Fruit fly (Drosophila melanogaster) whole organism, wandering third instar larva: ENCODE results near the gene CG10140.

Source experiments
- Abd-B ChIP-seq: fragments of >200 bp; optimal IDR thresholded peaks from 2 replicates; lab custom pipeline; 2017; ENCODE audit warnings: missing biosample characterization, missing genetic modification characterization
- CG32264 ChIP-seq: fragments of 200-800 bp; sonication (Bioruptor generic); optimal IDR thresholded peaks from 2 replicates; lab custom pipeline; 2016; ENCODE audit warnings: missing biosample characterization, missing genetic modification characterization
- CG9705 ChIP-seq: fragments of 200-800 bp; sonication (Bioruptor generic); optimal IDR thresholded peaks from 2 replicates; lab custom pipeline; 2018; ENCODE audit warnings: missing biosample characterization, mild to moderate bottlenecking, missing genetic modification characterization
- CrebA ChIP-seq: fragments of 200-800 bp; sonication (Bioruptor generic); optimal IDR thresholded peaks from 2 replicates; lab custom pipeline; 2016; ENCODE audit warnings: missing biosample characterization, mild to moderate bottlenecking, missing genetic modification characterization, borderline replicate concordance
- Dfd ChIP-seq: fragments of >200 bp; optimal IDR thresholded peaks from 2 replicates; lab custom pipeline; 2017; ENCODE audit warnings: missing biosample characterization, missing genetic modification characterization
- Dif ChIP-seq: fragments of 200-275, 200-300 bp; sonication (Bioruptor generic); optimal IDR thresholded peaks from 2 replicates; lab custom pipeline; 2018; ENCODE audit warnings: missing biosample characterization, missing genetic modification characterization; ENCODE audit not compliant: partially characterized antibody
- GATAd ChIP-seq: sonication (Bioruptor generic); optimal IDR thresholded peaks from 2 replicates; lab custom pipeline; 2016; ENCODE audit warnings: missing biosample characterization, missing genetic modification characterization
- HLH106 ChIP-seq: fragments of 200-800 bp; optimal IDR thresholded peaks from 3 replicates; lab custom pipeline; 2019; ENCODE audit warnings: missing biosample characterization, mild to moderate bottlenecking, missing genetic modification characterization, moderate library complexity
- Hnf4 ChIP-seq: fragments of 200-800 bp; sonication (Bioruptor generic); optimal IDR thresholded peaks from 2 replicates; lab custom pipeline; 2016; ENCODE audit warnings: missing biosample characterization, mild to moderate bottlenecking, missing genetic modification characterization
- Hr78 ChIP-seq: fragments of >200 bp; optimal IDR thresholded peaks from 2 replicates; lab custom pipeline; 2017; ENCODE audit warnings: missing biosample characterization, missing genetic modification characterization
- Hr83 ChIP-seq: fragments of 200-300 bp; sonication (Bioruptor generic); optimal IDR thresholded peaks from 2 replicates; lab custom pipeline; 2016; ENCODE audit warnings: missing biosample characterization, mild to moderate bottlenecking, missing genetic modification characterization, moderate library complexity; ENCODE audit not compliant: poor library complexity, severe bottlenecking
- Jra ChIP-seq: sonication (Bioruptor generic); optimal IDR thresholded peaks from 2 replicates; lab custom pipeline; 2016; ENCODE audit warnings: missing biosample characterization, missing genetic modification characterization
- OdsH ChIP-seq: fragments of 200-800 bp; sonication (Bioruptor generic); optimal IDR thresholded peaks from 2 replicates; lab custom pipeline; 2016; ENCODE audit warnings: missing biosample characterization, mild to moderate bottlenecking, missing genetic modification characterization
- Rel ChIP-seq, 2 experiments: fragments of 200-800 bp; sonication (Bioruptor generic) in 1 of 2; optimal IDR thresholded peaks; 2 replicates in 1 of 2; 3 replicates in 1 of 2; lab custom pipeline; 2016 to 2019; ENCODE audit warnings: mild to moderate bottlenecking in 2 of 2, missing biosample characterization in 2 of 2, missing genetic modification characterization in 2 of 2, moderate library complexity in 1 of 2
- Sp1 ChIP-seq: fragments of 200-800 bp; sonication (Bioruptor generic); optimal IDR thresholded peaks from 3 replicates; lab custom pipeline; 2019; ENCODE audit warnings: missing biosample characterization, mild to moderate bottlenecking, missing genetic modification characterization, moderate library complexity
- Vsx2 ChIP-seq: fragments of 200-300, 225-300 bp; sonication (Bioruptor generic); optimal IDR thresholded peaks from 2 replicates; lab custom pipeline; 2018; ENCODE audit warnings: missing biosample characterization, missing genetic modification characterization; ENCODE audit not compliant: partially characterized antibody
- br ChIP-seq: fragments of 200-800 bp; sonication (Bioruptor generic); optimal IDR thresholded peaks from 2 replicates; lab custom pipeline; 2016; ENCODE audit warnings: missing biosample characterization, missing genetic modification characterization
- dl ChIP-seq, 2 experiments: fragments of 175-275, 200-275 bp in 1 of 2; fragments of 200-275 bp in 1 of 2; sonication (Bioruptor generic); optimal IDR thresholded peaks; lab custom pipeline; 2018; ENCODE audit warnings: mild to moderate bottlenecking in 2 of 2, missing biosample characterization in 2 of 2, missing genetic modification characterization in 2 of 2, moderate library complexity in 2 of 2; ENCODE audit not compliant: partially characterized antibody in 2 of 2, insufficient read depth in 1 of 2
- dmrt93B ChIP-seq: fragments of 200-800 bp; sonication (Bioruptor generic); optimal IDR thresholded peaks from 2 replicates; lab custom pipeline; 2018; ENCODE audit warnings: missing biosample characterization, mild to moderate bottlenecking, missing genetic modification characterization
- ey ChIP-seq: fragments of 200-800 bp; sonication (Bioruptor generic); optimal IDR thresholded peaks from 2 replicates; lab custom pipeline; 2016; ENCODE audit warnings: missing biosample characterization, missing genetic modification characterization
- foxo ChIP-seq, 2 experiments: fragments of 200-800 bp; sonication (Bioruptor generic); optimal IDR thresholded peaks; 2 replicates in 1 of 2; 3 replicates in 1 of 2; lab custom pipeline; 2016 to 2017; ENCODE audit warnings: missing biosample characterization in 2 of 2, missing genetic modification characterization in 2 of 2
- fru ChIP-seq: fragments of 200-800 bp; sonication (Bioruptor generic); optimal IDR thresholded peaks from 3 replicates; lab custom pipeline; 2016; ENCODE audit warnings: missing biosample characterization, mild to moderate bottlenecking, missing genetic modification characterization
- jim ChIP-seq: fragments of 175-275, 200-325 bp; sonication (Bioruptor generic); optimal IDR thresholded peaks from 2 replicates; lab custom pipeline; 2016; ENCODE audit warnings: missing biosample characterization, mild to moderate bottlenecking, missing genetic modification characterization
- lola ChIP-seq: fragments of >200 bp; optimal IDR thresholded peaks from 2 replicates; lab custom pipeline; 2017; ENCODE audit warnings: missing biosample characterization, missing genetic modification characterization
- pan ChIP-seq: fragments of >200 bp; optimal IDR thresholded peaks from 2 replicates; lab custom pipeline; 2017
- psq ChIP-seq: fragments of 200-800 bp; sonication (Bioruptor generic); optimal IDR thresholded peaks from 3 replicates; lab custom pipeline; 2017; ENCODE audit warnings: missing biosample characterization, mild to moderate bottlenecking, missing genetic modification characterization, moderate library complexity
- rgr ChIP-seq: fragments of 200-800 bp; sonication (Bioruptor generic); optimal IDR thresholded peaks from 3 replicates; lab custom pipeline; 2016; ENCODE audit warnings: missing biosample characterization, mild to moderate bottlenecking, missing genetic modification characterization
- sage ChIP-seq: fragments of 200-800 bp; sonication (Bioruptor generic); optimal IDR thresholded peaks from 2 replicates; lab custom pipeline; 2016; ENCODE audit warnings: missing biosample characterization, mild to moderate bottlenecking, missing genetic modification characterization
- sv ChIP-seq: fragments of 200-800 bp; sonication (Bioruptor generic); optimal IDR thresholded peaks from 3 replicates; lab custom pipeline; 2016; ENCODE audit warnings: missing biosample characterization, missing genetic modification characterization
- tai ChIP-seq: sonication (Bioruptor generic); optimal IDR thresholded peaks from 2 replicates; lab custom pipeline; 2016; ENCODE audit warnings: missing biosample characterization, missing genetic modification characterization
- usp ChIP-seq: fragments of >200 bp; optimal IDR thresholded peaks from 2 replicates; lab custom pipeline; 2017; ENCODE audit warnings: missing biosample characterization, missing genetic modification characterization
- woc ChIP-seq: sonication (Bioruptor generic); optimal IDR thresholded peaks from 2 replicates; lab custom pipeline; 2016; ENCODE audit warnings: missing biosample characterization, mild to moderate bottlenecking, missing genetic modification characterization

The CG10140 gene

dm6 chr3L:13442400-13442799 lies 2.1 kb upstream of the CG10140 start, which contains the start of gene cmb:
TSS of gene cmb (plus strand) at chr3L:13442594.
- TF ChIP-seq dmrt93B (GFP tag; lab: Kevin White, UChicago): no peak
- peak; percentile 34 for TF ChIP-seq sage (GFP tag; lab: Kevin White, UChicago)
- TF ChIP-seq OdsH (GFP tag; lab: Kevin White, UChicago): no peak
- TF ChIP-seq HLH106 (tag; lab: Kevin White, UChicago): peak; percentile 34
- TF ChIP-seq psq (GFP tag; lab: Kevin White, UChicago): no peak
- no peak for TF ChIP-seq CrebA
- TF ChIP-seq rgr (GFP tag; lab: Kevin White, UChicago): peak; percentile 2
- TF ChIP-seq dl (GFP tag; optimal IDR thresholded peaks at IDR 0.05; lab: Kevin White, UChicago; ENCODE audit: insufficient read depth in 1 of 2, partially characterized antibody in 2 of 2): no peak
- peak; percentile 84 for TF ChIP-seq jim (GFP tag; lab: Kevin White, UChicago)
- peak; percentile 68 for TF ChIP-seq Sp1 (GFP tag; lab: Kevin White, UChicago)
- TF ChIP-seq Rel (GFP tag; optimal IDR thresholded peaks at IDR 0.05; lab: Kevin White, UChicago): no peak
- peak; percentile 33 for TF ChIP-seq Rel (tag; optimal IDR thresholded peaks at IDR 0.05; lab: Kevin White, UChicago)
- no peak for TF ChIP-seq pan (lab: Kevin White, UChicago)
- TF ChIP-seq tai (GFP tag; lab: Kevin White, UChicago): no peak
- TF ChIP-seq, all 38 proteins: peak for 6

dm6 chr3L:13437654-13438053 lies 2.6 kb downstream of the CG10140 start, which contains the start of gene CG10725:
TSS of gene CG10725 (plus strand) at chr3L:13437954.
- TF ChIP-seq ey (GFP tag; lab: Kevin White, UChicago) (no peak), Sp1 (GFP tag; lab: Kevin White, UChicago) (no peak), psq (GFP tag; lab: Kevin White, UChicago) (no peak), dl (GFP tag; optimal IDR thresholded peaks at IDR 0.05; lab: Kevin White, UChicago; ENCODE audit: insufficient read depth in 1 of 2, partially characterized antibody in 2 of 2) (no peak), sage (GFP tag; lab: Kevin White, UChicago) (no peak), br (GFP tag; lab: Kevin White, UChicago) (no peak)

dm6 chr3L:13437036-13437435 lies 3.2 kb downstream of the CG10140 start, which contains the start of gene CG10154:
TSS of gene CG10154 (minus strand) at chr3L:13437136.
- TF ChIP-seq usp (no peak), br (GFP tag; lab: Kevin White, UChicago) (no peak), CG32264 (GFP tag; lab: Kevin White, UChicago) (no peak), GATAd (GFP tag; lab: Kevin White, UChicago) (no peak), sv (GFP tag; lab: Kevin White, UChicago) (no peak), Vsx2 (GFP tag; lab: Kevin White, UChicago) (no peak), Jra (no peak), Hr83 (GFP tag; lab: Kevin White, UChicago) (no peak), Abd-B (GFP tag; lab: Kevin White, UChicago) (no peak), CG9705 (GFP tag; lab: Kevin White, UChicago) (no peak), Hnf4 (GFP tag; lab: Kevin White, UChicago) (no peak), sage (GFP tag; lab: Kevin White, UChicago) (no peak), pan (lab: Kevin White, UChicago) (no peak), Dfd (GFP tag; lab: Kevin White, UChicago) (no peak), Hr78 (GFP tag; lab: Kevin White, UChicago) (no peak), lola (no peak), dmrt93B (GFP tag; lab: Kevin White, UChicago) (no peak), woc (GFP tag; lab: Kevin White, UChicago) (no peak), Rel (GFP tag; optimal IDR thresholded peaks at IDR 0.05; lab: Kevin White, UChicago) (no peak), Rel (tag; optimal IDR thresholded peaks at IDR 0.05; lab: Kevin White, UChicago) (no peak)
- TF ChIP-seq, all 38 proteins: peak for 0

- TF ChIP-seq psq (GFP tag; lab: Kevin White, UChicago) (no peak), Sp1 (GFP tag; lab: Kevin White, UChicago) (peak; percentile 5)
Measured at dm6 chr3L:13435170-13435727, 5.0 kb downstream of the CG10140 start, which contains the start of gene CG10713. TSS of gene CG10713 (minus strand) at chr3L:13435229.

dm6 chr3L:13433522-13433921 lies 6.7 kb downstream of the CG10140 start:
- TF ChIP-seq foxo (GFP tag; optimal IDR thresholded peaks at IDR 0.05; lab: Kevin White, UChicago) (no peak), tai (GFP tag; lab: Kevin White, UChicago) (no peak), Hr78 (GFP tag; lab: Kevin White, UChicago) (no peak), rgr (GFP tag; lab: Kevin White, UChicago) (no peak), Dif (GFP tag; lab: Kevin White, UChicago) (no peak), CrebA (no peak), jim (GFP tag; lab: Kevin White, UChicago) (no peak), dmrt93B (GFP tag; lab: Kevin White, UChicago) (no peak), OdsH (GFP tag; lab: Kevin White, UChicago) (no peak), sv (GFP tag; lab: Kevin White, UChicago) (no peak), dl (GFP tag; optimal IDR thresholded peaks at IDR 0.05; lab: Kevin White, UChicago; ENCODE audit: insufficient read depth in 1 of 2, partially characterized antibody in 2 of 2) (no peak), fru (no peak), Sp1 (GFP tag; lab: Kevin White, UChicago) (no peak)
